Fruit fly (Drosophila melanogaster): ENCODE measurements around the gene CG5096.

CG5096 gene

dm6 chr2L:10395642-10396487, 13.8 kb downstream of the CG5096 start, which contains the start of gene Mdh1:
Mdh1 (minus strand) TSS chr2L:10396332.
- TF ChIP-seq Eip93F (GFP tag; optimal IDR thresholded peaks at IDR 0.05) = peak; percentile 18
- TF ChIP-seq Eip78C (GFP tag) = peak; percentile 64
- peak; percentile 55 for TF ChIP-seq vri (GFP tag; optimal IDR thresholded peaks at IDR 0.05)
- TF ChIP-seq CG6808 (GFP tag; optimal IDR thresholded peaks at IDR 0.05) = peak; percentile 4
- no peak for TF ChIP-seq eg (GFP tag; IDR thresholded peaks at IDR 0.05)
- no peak for TF ChIP-seq CG8119 (GFP tag; IDR thresholded peaks at IDR 0.05)
- peak; percentile 11 to 40 for TF ChIP-seq ss (GFP tag; optimal IDR thresholded peaks at IDR 0.05)

- TF ChIP-seq esn (GFP tag; optimal IDR thresholded peaks at IDR 0.05) = no peak
- TF ChIP-seq Blimp-1 (GFP tag; optimal IDR thresholded peaks at IDR 0.05) = no peak
- no peak for TF ChIP-seq Hr4 (GFP tag; optimal IDR thresholded peaks at IDR 0.05)
- no peak for TF ChIP-seq Smox (GFP tag; optimal IDR thresholded peaks at IDR 0.05)
- TF ChIP-seq Sox14 (GFP tag; optimal IDR thresholded peaks at IDR 0.05) = no peak
- no peak for TF ChIP-seq salr (GFP tag; optimal IDR thresholded peaks at IDR 0.05)
- TF ChIP-seq fd85E (GFP tag; optimal IDR thresholded peaks at IDR 0.05) = no peak
- no peak for TF ChIP-seq Eip78C (GFP tag)
- TF ChIP-seq dsx (GFP tag; optimal IDR thresholded peaks at IDR 0.05; ENCODE audit: poor library complexity, severe bottlenecking) = no peak
- TF ChIP-seq Sox15 (GFP tag; optimal IDR thresholded peaks at IDR 0.05) = no peak
Observed at dm6 chr2L:10396488-10396824, 14.4 kb downstream of the CG5096 start, which contains the start of gene Cnot4. Cnot4 (plus strand) TSS chr2L:10396716.

- no peak for TF ChIP-seq Eip93F (GFP tag; optimal IDR thresholded peaks at IDR 0.05)
- peak; percentile 46 for TF ChIP-seq Eip78C (GFP tag)
- TF ChIP-seq esn (GFP tag; optimal IDR thresholded peaks at IDR 0.05) = peak; percentile 14
- TF ChIP-seq fd85E (GFP tag; optimal IDR thresholded peaks at IDR 0.05) = no peak
- TF ChIP-seq fkh (GFP tag; optimal IDR thresholded peaks at IDR 0.05) = peak; percentile 83
- peak; percentile 28 for TF ChIP-seq topi (GFP tag; optimal IDR thresholded peaks at IDR 0.05)
- peak; percentile 50 for TF ChIP-seq vri (GFP tag; optimal IDR thresholded peaks at IDR 0.05)
- peak in 1 of 2 experiments; percentile 72 for TF ChIP-seq ss (GFP tag; optimal IDR thresholded peaks at IDR 0.05)
Observed at dm6 chr2L:10396877-10397587, 15.0 kb downstream of the CG5096 start.

DNA sequence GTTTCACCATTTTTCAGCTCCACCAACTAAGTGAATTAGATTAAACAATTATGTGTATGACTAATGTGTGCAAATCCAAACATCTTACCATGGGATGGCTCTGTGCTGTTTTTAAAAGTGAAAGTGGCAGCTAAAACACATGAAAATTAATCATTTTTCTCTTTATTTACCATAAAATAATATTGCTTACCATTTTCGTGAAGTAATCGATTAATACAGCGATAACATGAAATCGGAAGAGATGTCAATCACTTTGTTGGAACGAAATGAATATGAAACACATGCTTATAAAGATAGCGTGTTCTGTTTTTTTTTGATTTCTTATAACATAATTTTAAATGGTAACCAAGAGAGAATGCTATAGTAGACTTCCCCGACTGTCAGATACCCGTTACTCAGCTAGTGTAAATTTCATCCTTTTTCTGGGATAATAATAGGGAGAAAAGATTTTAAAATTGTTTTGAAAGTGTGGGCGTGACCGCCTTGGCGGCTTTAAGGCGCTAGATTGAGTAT, 21.8 kb downstream of the CG5096 start:
- TF ChIP-seq Eip78C (GFP tag) (peak; percentile 50), fkh (GFP tag; optimal IDR thresholded peaks at IDR 0.05) (peak; percentile 9), pdm3 (GFP tag; optimal IDR thresholded peaks at IDR 0.05) (no peak), CG10669 (GFP tag; optimal IDR thresholded peaks at IDR 0.05) (peak; percentile 78)

DNA sequence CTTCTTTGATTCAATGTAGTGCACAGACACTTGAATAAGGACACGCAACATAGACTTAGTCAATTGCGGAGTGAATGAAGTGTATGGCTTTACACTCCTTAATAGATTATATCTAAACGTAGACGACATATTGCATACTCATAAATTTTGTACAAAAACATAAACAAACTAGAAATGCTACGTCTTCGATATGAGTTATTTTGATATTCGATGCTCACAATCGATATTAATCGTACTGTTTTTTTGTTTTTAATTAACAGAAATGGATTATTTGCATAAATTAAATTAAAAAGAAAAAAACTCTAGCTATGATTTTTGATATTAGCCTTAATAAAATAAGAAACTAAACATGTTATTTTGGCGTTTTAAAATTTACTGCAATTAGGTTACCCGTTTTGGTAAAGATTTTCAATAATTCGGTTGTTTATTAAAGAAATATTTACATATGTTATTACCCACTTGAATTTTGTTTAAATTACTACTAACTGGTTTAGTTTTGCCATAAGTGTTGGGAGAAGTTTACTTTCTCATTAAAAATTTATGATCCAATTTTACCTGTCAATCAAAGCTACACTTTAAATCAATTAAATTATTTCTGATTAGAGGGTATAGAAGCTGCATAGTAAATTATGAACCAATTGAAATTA, 23.1 kb downstream of the CG5096 start, which contains the start of the genes CG17768, LSm-4 and Ir31a:
TSS of gene CG17768 (minus strand) at position 196 of the 647 bp plus-strand sequence.
TSS of gene LSm-4 (minus strand) at position 196 of the 647 bp plus-strand sequence.
TSS of gene Ir31a (plus strand) at position 558 of the 647 bp plus-strand sequence.
- peak; percentile 23 for TF ChIP-seq Eip78C (GFP tag)
- peak; percentile 33 for TF ChIP-seq fkh (GFP tag; optimal IDR thresholded peaks at IDR 0.05)
- no peak for TF ChIP-seq topi (GFP tag; optimal IDR thresholded peaks at IDR 0.05)

DNA sequence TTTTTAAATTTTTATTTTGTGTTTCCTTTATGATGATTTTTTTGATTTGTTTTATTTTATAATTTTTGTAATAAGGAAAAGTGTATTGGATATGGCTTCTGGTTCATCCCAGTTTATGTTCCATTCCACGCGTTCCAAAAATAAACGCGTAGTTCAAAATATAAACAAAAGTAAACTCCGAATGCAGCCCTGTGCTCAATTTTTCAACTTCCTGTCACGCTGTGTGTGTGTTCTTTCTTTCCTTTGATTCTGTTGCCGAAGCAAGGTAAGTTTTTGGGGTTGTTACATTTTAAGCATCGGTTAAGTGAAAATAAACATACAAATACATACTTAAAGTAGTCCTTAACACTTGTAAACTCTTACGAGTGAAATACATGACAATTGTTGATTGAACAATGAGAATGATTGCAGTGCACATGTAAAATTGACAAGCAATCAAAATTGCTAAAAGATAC, 26.1 kb downstream of the CG5096 start, which contains the start of the genes Ip259 and RpS27A:
TSS of gene Ip259 (plus strand) at position 231 of the 455 bp plus-strand sequence.
TSS of gene RpS27A (plus strand) at position 231 of the 455 bp plus-strand sequence.
- TF ChIP-seq eg (GFP tag; IDR thresholded peaks at IDR 0.05) (no peak), CG8632 (GFP tag; optimal IDR thresholded peaks at IDR 0.05) (peak; percentile 32), Hr38 (GFP tag; optimal IDR thresholded peaks at IDR 0.05) (no peak), fd59A (GFP tag; optimal IDR thresholded peaks at IDR 0.05) (peak; percentile 56), Sox102F (GFP tag; optimal IDR thresholded peaks at IDR 0.05) (no peak), CG8119 (GFP tag; IDR thresholded peaks at IDR 0.05) (peak; percentile 36; the same call in 1 of the 3 replicates), CG11762 (GFP tag; optimal IDR thresholded peaks at IDR 0.05; ENCODE audit: insufficient read depth) (peak; percentile 27), esn (GFP tag; optimal IDR thresholded peaks at IDR 0.05) (peak; percentile 85), Hr39 (GFP tag; optimal IDR thresholded peaks at IDR 0.05) (no peak), achi (GFP tag; optimal IDR thresholded peaks at IDR 0.05) (no peak), Ets21C (GFP tag; optimal IDR thresholded peaks at IDR 0.05) (peak; percentile 6), svp (GFP tag) (no peak), acj6 (GFP tag; optimal IDR thresholded peaks at IDR 0.05) (peak; percentile 70), CG10669 (GFP tag; optimal IDR thresholded peaks at IDR 0.05) (peak; percentile 62), lz (GFP tag; optimal IDR thresholded peaks at IDR 0.05) (peak; percentile 80), CG9139 (GFP tag; optimal IDR thresholded peaks at IDR 0.05) (peak; percentile 61), ss (GFP tag; optimal IDR thresholded peaks at IDR 0.05) (peak in 1 of 2 experiments; percentile 77), CG6276 (GFP tag; optimal IDR thresholded peaks at IDR 0.05) (no peak), CG3919 (GFP tag; optimal IDR thresholded peaks at IDR 0.05) (no peak)
